1 fruit fly cellular context compared by ENCODE assay signal in the genomic region with DNA sequence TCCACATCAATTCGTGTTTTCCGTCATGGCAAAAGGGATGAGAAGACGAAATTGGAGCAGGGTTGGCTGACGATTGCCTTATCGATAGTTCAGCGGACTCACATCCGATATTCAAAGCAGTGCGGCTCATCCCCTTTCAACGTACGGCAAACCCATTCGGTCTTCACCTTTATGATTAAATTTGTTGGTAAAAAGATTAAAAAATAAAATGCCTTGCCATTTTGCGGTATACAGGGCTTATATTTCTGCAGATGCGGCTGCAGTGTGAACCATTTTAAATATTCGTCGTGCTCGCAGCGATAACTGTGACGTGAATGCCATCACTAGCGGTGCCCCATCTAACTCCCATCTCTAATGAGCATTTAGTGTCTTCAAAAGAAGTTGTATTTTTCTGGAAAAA.
TF ChIP-seq lines count a peak whose summit lies in the region.

Gene Taf7, plus strand, starts transcription at position 23 of the 400 bp plus-strand sequence.
Gene EMC1, minus strand, starts transcription at position 53 of the 400 bp plus-strand sequence.

TF ChIP-seq in whole organism, embryonic, 481 proteins besides CTCF, POLR2A, EP300 and RAD21 (continued from another document and continues in another):
- TF ChIP-seq MBD-R2 (GFP tag; IDR thresholded peaks at IDR 0.05; lab: Robert Waterston, UW) = peak; percentile 75
- TF ChIP-seq eve (GFP tag; optimal IDR thresholded peaks at IDR 0.05; lab: Kevin White, UChicago) = no peak
- no peak for TF ChIP-seq h (optimal IDR thresholded peaks at IDR 0.05; lab: Kevin White, UChicago)
- TF ChIP-seq H2.0 (GFP tag; IDR thresholded peaks at IDR 0.05; lab: Robert Waterston, UW) = no peak
- TF ChIP-seq dan (GFP tag; IDR thresholded peaks at IDR 0.05; lab: Robert Waterston, UW) = no peak
- TF ChIP-seq NFAT (GFP tag; IDR thresholded peaks at IDR 0.05; lab: Robert Waterston, UW) = no peak
- TF ChIP-seq CG3407 (GFP tag; optimal IDR thresholded peaks at IDR 0.05; lab: Kevin White, UChicago) = no peak
- no peak for TF ChIP-seq CG18599 (GFP tag; optimal IDR thresholded peaks at IDR 0.05; lab: Kevin White, UChicago)
- TF ChIP-seq CG6689 (GFP tag; IDR thresholded peaks at IDR 0.05; lab: Robert Waterston, UW) = no peak
- TF ChIP-seq CG11456 (GFP tag; IDR thresholded peaks at IDR 0.05; lab: Robert Waterston, UW) = no peak
- no peak for TF ChIP-seq Poxn (GFP tag; IDR thresholded peaks at IDR 0.05; lab: Robert Waterston, UW)
- peak in 1 of 3 experiments; percentile 65 for TF ChIP-seq lola (GFP tag; optimal IDR thresholded peaks at IDR 0.05; lab: Kevin White, UChicago)
- TF ChIP-seq zfh1 (GFP tag; IDR thresholded peaks at IDR 0.05; lab: Robert Waterston, UW) = no peak
- no peak for TF ChIP-seq CG14014 (GFP tag; IDR thresholded peaks at IDR 0.05; lab: Robert Waterston, UW)
- TF ChIP-seq ind (GFP tag; optimal IDR thresholded peaks at IDR 0.05; lab: Kevin White, UChicago) = peak; percentile 43
- no peak for TF ChIP-seq ham (GFP tag; IDR thresholded peaks at IDR 0.05; lab: Robert Waterston, UW)
- TF ChIP-seq CG8388 (GFP tag; optimal IDR thresholded peaks at IDR 0.05; lab: Kevin White, UChicago) = no peak
- peak; percentile 91 for TF ChIP-seq nerfin-2 (GFP tag; IDR thresholded peaks at IDR 0.05; lab: Robert Waterston, UW; ENCODE audit: partially characterized antibody)
- TF ChIP-seq rib (GFP tag; IDR thresholded peaks at IDR 0.05; lab: Robert Waterston, UW) = no peak
- TF ChIP-seq gsb-n (tag; optimal IDR thresholded peaks at IDR 0.05; lab: Kevin White, UChicago) = no peak
- peak; percentile 19 for TF ChIP-seq CG16863 (GFP tag; optimal IDR thresholded peaks at IDR 0.05; lab: Kevin White, UChicago)
- no peak for TF ChIP-seq dmrt99B (tag; optimal IDR thresholded peaks at IDR 0.05; lab: Kevin White, UChicago)
- TF ChIP-seq Rx (GFP tag; IDR thresholded peaks at IDR 0.05; lab: Robert Waterston, UW) = no peak
- peak in 1 of 2 experiments; percentile 99 for TF ChIP-seq tll (GFP tag; optimal IDR thresholded peaks at IDR 0.05; lab: Kevin White, UChicago)
- no peak for TF ChIP-seq CG31224 (GFP tag; IDR thresholded peaks at IDR 0.05; lab: Robert Waterston, UW)
- TF ChIP-seq Neu2 (GFP tag; optimal IDR thresholded peaks at IDR 0.05; lab: Kevin White, UChicago; ENCODE audit: borderline replicate concordance) = peak; percentile 46
- TF ChIP-seq CG9876 (GFP tag; optimal IDR thresholded peaks at IDR 0.05; lab: Kevin White, UChicago) = peak; percentile 50
- TF ChIP-seq Six4 (GFP tag; optimal IDR thresholded peaks at IDR 0.05; lab: Kevin White, UChicago) = no peak
- TF ChIP-seq CG14441 (GFP tag; IDR thresholded peaks at IDR 0.05; lab: Robert Waterston, UW) = no peak
- peak; percentile 61 for TF ChIP-seq pnt (GFP tag; optimal IDR thresholded peaks at IDR 0.05; lab: Kevin White, UChicago)
- TF ChIP-seq phol (tag; optimal IDR thresholded peaks at IDR 0.05; lab: Kevin White, UChicago) = peak; percentile 84
- TF ChIP-seq CG14965 (GFP tag; optimal IDR thresholded peaks at IDR 0.05; lab: Kevin White, UChicago; ENCODE audit: borderline replicate concordance) = no peak
- TF ChIP-seq CG8478 (optimal IDR thresholded peaks at IDR 0.05; lab: Kevin White, UChicago) = peak; percentile 83
- no peak for TF ChIP-seq Nf-YB (GFP tag; optimal IDR thresholded peaks at IDR 0.05; lab: Kevin White, UChicago)
- TF ChIP-seq CG15073 (GFP tag; optimal IDR thresholded peaks at IDR 0.05; lab: Kevin White, UChicago) = no peak
- no peak for TF ChIP-seq Hr39 (optimal IDR thresholded peaks at IDR 0.05; lab: Kevin White, UChicago)
- TF ChIP-seq CG11504 (tag; optimal IDR thresholded peaks at IDR 0.05; lab: Kevin White, UChicago) = no peak
- no peak for TF ChIP-seq CG17912 (GFP tag; optimal IDR thresholded peaks at IDR 0.05; lab: Kevin White, UChicago)
- no peak for TF ChIP-seq CG10543 (GFP tag; optimal IDR thresholded peaks at IDR 0.05; lab: Kevin White, UChicago)
- TF ChIP-seq run (tag; optimal IDR thresholded peaks at IDR 0.05; lab: Kevin White, UChicago) = no peak
- no peak for TF ChIP-seq z (GFP tag; IDR thresholded peaks at IDR 0.05; lab: Robert Waterston, UW)
- 0 out of 3 replicates have a peak, but pooled peaks have one; percentile 30 for TF ChIP-seq jigr1 (GFP tag; IDR thresholded peaks at IDR 0.05; lab: Robert Waterston, UW)
- TF ChIP-seq fd64A (GFP tag; optimal IDR thresholded peaks at IDR 0.05; lab: Kevin White, UChicago) = no peak
- peak; percentile 46 for TF ChIP-seq YL-1 (GFP tag; optimal IDR thresholded peaks at IDR 0.05; lab: Kevin White, UChicago)
- TF ChIP-seq usp (GFP tag; optimal IDR thresholded peaks at IDR 0.05; lab: Kevin White, UChicago) = no peak
- TF ChIP-seq grn (GFP tag; optimal IDR thresholded peaks at IDR 0.05; lab: Kevin White, UChicago) = no peak
- no peak for TF ChIP-seq ATbp (GFP tag; optimal IDR thresholded peaks at IDR 0.05; lab: Kevin White, UChicago)
- no peak for TF ChIP-seq sc (optimal IDR thresholded peaks at IDR 0.05; lab: Kevin White, UChicago)
- TF ChIP-seq sc (GFP tag; optimal IDR thresholded peaks at IDR 0.05; lab: Kevin White, UChicago) = no peak
- peak; percentile 94 for TF ChIP-seq unc-4 (GFP tag; IDR thresholded peaks at IDR 0.05; lab: Robert Waterston, UW; ENCODE audit: partially characterized antibody)
- TF ChIP-seq NK7.1 (GFP tag; optimal IDR thresholded peaks at IDR 0.05; lab: Kevin White, UChicago) = no peak
- TF ChIP-seq cwo (GFP tag; optimal IDR thresholded peaks at IDR 0.05; lab: Kevin White, UChicago) = no peak
- TF ChIP-seq ttk (GFP tag; IDR thresholded peaks at IDR 0.05; lab: Robert Waterston, UW) = no peak
- peak; percentile 69 for TF ChIP-seq shn (GFP tag; optimal IDR thresholded peaks at IDR 0.05; lab: Kevin White, UChicago)
- peak; percentile 62 for TF ChIP-seq CG9932 (GFP tag; IDR thresholded peaks at IDR 0.05; lab: Robert Waterston, UW)
- TF ChIP-seq CG10959 (GFP tag; IDR thresholded peaks at IDR 0.05; lab: Robert Waterston, UW) = no peak
- TF ChIP-seq CkIIα-i1 (GFP tag; IDR thresholded peaks at IDR 0.05; lab: Robert Waterston, UW) = no peak
- no peak for TF ChIP-seq onecut (GFP tag; IDR thresholded peaks at IDR 0.05; lab: Robert Waterston, UW)
- TF ChIP-seq CG6254 (GFP tag; optimal IDR thresholded peaks at IDR 0.05; lab: Kevin White, UChicago) = no peak
- no peak for TF ChIP-seq CG31388 (GFP tag; optimal IDR thresholded peaks at IDR 0.05; lab: Kevin White, UChicago)
- TF ChIP-seq CG2120 (GFP tag; optimal IDR thresholded peaks at IDR 0.05; lab: Kevin White, UChicago) = peak; percentile 64
- peak; percentile 23 for TF ChIP-seq Mes4 (GFP tag; optimal IDR thresholded peaks at IDR 0.05; lab: Kevin White, UChicago)
- TF ChIP-seq Gsc (GFP tag; IDR thresholded peaks at IDR 0.05; lab: Robert Waterston, UW) = no peak
- no peak for TF ChIP-seq exex (tag; optimal IDR thresholded peaks at IDR 0.05; lab: Kevin White, UChicago)
- peak; percentile 65 for TF ChIP-seq CG31365 (tag; optimal IDR thresholded peaks at IDR 0.05; lab: Kevin White, UChicago)
- TF ChIP-seq CG1832 (GFP tag; optimal IDR thresholded peaks at IDR 0.05; lab: Kevin White, UChicago) = no peak
- TF ChIP-seq CG6854 (GFP tag; optimal IDR thresholded peaks at IDR 0.05; lab: Kevin White, UChicago) = no peak
- no peak for TF ChIP-seq CG7271 (tag; optimal IDR thresholded peaks at IDR 0.05; lab: Kevin White, UChicago)
- peak; percentile 32 for TF ChIP-seq gro (GFP tag; optimal IDR thresholded peaks at IDR 0.05; lab: Kevin White, UChicago)
- TF ChIP-seq mld (GFP tag; IDR thresholded peaks at IDR 0.05; lab: Robert Waterston, UW; ENCODE audit: partially characterized antibody) = peak; percentile 72; the same call in 2 of the 3 replicates
- TF ChIP-seq CG9215 (GFP tag; IDR thresholded peaks at IDR 0.05; lab: Robert Waterston, UW) = no peak
- TF ChIP-seq Fer3 (tag; optimal IDR thresholded peaks at IDR 0.05; lab: Kevin White, UChicago) = no peak
- no peak for TF ChIP-seq Blimp-1 (GFP tag; optimal IDR thresholded peaks at IDR 0.05; lab: Kevin White, UChicago)
- no peak for TF ChIP-seq CG18619 (GFP tag; optimal IDR thresholded peaks at IDR 0.05; lab: Kevin White, UChicago)
- peak; percentile 100 for TF ChIP-seq CG7357 (GFP tag; IDR thresholded peaks at IDR 0.05; lab: Robert Waterston, UW)
- no peak for TF ChIP-seq CG11696 (GFP tag; IDR thresholded peaks at IDR 0.05; lab: Robert Waterston, UW)
- no peak; the same call in 1 of the 2 replicates for TF ChIP-seq CG11085 (GFP tag; IDR thresholded peaks at IDR 0.05; lab: Robert Waterston, UW)
- no peak for TF ChIP-seq CG31441 (GFP tag; IDR thresholded peaks at IDR 0.05; lab: Robert Waterston, UW)
- peak; percentile 12 for TF ChIP-seq CG16815 (GFP tag; optimal IDR thresholded peaks at IDR 0.05; lab: Kevin White, UChicago)
- no peak for TF ChIP-seq Sox100B (GFP tag; optimal IDR thresholded peaks at IDR 0.05; lab: Kevin White, UChicago)
- TF ChIP-seq ems (GFP tag; optimal IDR thresholded peaks at IDR 0.05; lab: Kevin White, UChicago) = peak; percentile 32
- no peak for TF ChIP-seq kah (GFP tag; optimal IDR thresholded peaks at IDR 0.05; lab: Kevin White, UChicago)
- no peak for TF ChIP-seq CG3065 (GFP tag; optimal IDR thresholded peaks at IDR 0.05; lab: Kevin White, UChicago)
- peak; percentile 42 for TF ChIP-seq lmd (GFP tag; IDR thresholded peaks at IDR 0.05; lab: Robert Waterston, UW)
- peak; percentile 64 for TF ChIP-seq Dref (GFP tag; IDR thresholded peaks at IDR 0.05; lab: Robert Waterston, UW)
- no peak for TF ChIP-seq en (GFP tag; optimal IDR thresholded peaks at IDR 0.05; lab: Kevin White, UChicago)
- no peak for TF ChIP-seq CG18262 (tag; optimal IDR thresholded peaks at IDR 0.05; lab: Kevin White, UChicago)
- TF ChIP-seq CG10979 (tag; optimal IDR thresholded peaks at IDR 0.05; lab: Kevin White, UChicago) = peak; percentile 31
- no peak for TF ChIP-seq CG11247 (GFP tag; IDR thresholded peaks at IDR 0.05; lab: Robert Waterston, UW)
- no peak for TF ChIP-seq salm (tag; optimal IDR thresholded peaks at IDR 0.05; lab: Kevin White, UChicago)
- TF ChIP-seq nau (GFP tag; optimal IDR thresholded peaks at IDR 0.05; lab: Kevin White, UChicago) = no peak
- no peak for TF ChIP-seq sug (tag; optimal IDR thresholded peaks at IDR 0.05; lab: Kevin White, UChicago)
- peak; percentile 44 to 64 for TF ChIP-seq dpn (GFP tag; optimal IDR thresholded peaks at IDR 0.05; lab: Kevin White, UChicago)
- no peak for TF ChIP-seq CG17568 (GFP tag; optimal IDR thresholded peaks at IDR 0.05; lab: Kevin White, UChicago)
- no peak for TF ChIP-seq CG2875 (GFP tag; optimal IDR thresholded peaks at IDR 0.05; lab: Kevin White, UChicago)
- peak; percentile 100 for TF ChIP-seq Sry-δ (GFP tag; optimal IDR thresholded peaks at IDR 0.05; lab: Kevin White, UChicago)
- TF ChIP-seq Taf1 (GFP tag; IDR thresholded peaks at IDR 0.05; lab: Robert Waterston, UW) = no peak
- no peak for TF ChIP-seq CG8924 (tag; optimal IDR thresholded peaks at IDR 0.05; lab: Kevin White, UChicago)
- peak; percentile 35 for TF ChIP-seq pb (GFP tag; optimal IDR thresholded peaks at IDR 0.05; lab: Kevin White, UChicago)
- TF ChIP-seq CG33213 (GFP tag; optimal IDR thresholded peaks at IDR 0.05; lab: Kevin White, UChicago) = peak; percentile 63
- TF ChIP-seq chm (GFP tag; IDR thresholded peaks at IDR 0.05; lab: Robert Waterston, UW) = no peak
- TF ChIP-seq CG7928 (GFP tag; optimal IDR thresholded peaks at IDR 0.05; lab: Kevin White, UChicago) = peak; percentile 82
- TF ChIP-seq CG2116 (GFP tag; optimal IDR thresholded peaks at IDR 0.05; lab: Kevin White, UChicago) = peak; percentile 98
- no peak for TF ChIP-seq cad (GFP tag; optimal IDR thresholded peaks at IDR 0.05; lab: Kevin White, UChicago)
- peak; percentile 16 for TF ChIP-seq Dad (GFP tag; optimal IDR thresholded peaks at IDR 0.05; lab: Kevin White, UChicago)
- TF ChIP-seq HmgZ (tag; optimal IDR thresholded peaks at IDR 0.05; lab: Kevin White, UChicago) = peak; percentile 46
- no peak for TF ChIP-seq CG18476 (GFP tag; optimal IDR thresholded peaks at IDR 0.05; lab: Kevin White, UChicago)
- no peak for TF ChIP-seq tio (GFP tag; optimal IDR thresholded peaks at IDR 0.05; lab: Kevin White, UChicago)
- peak; percentile 61 for TF ChIP-seq dm (GFP tag; optimal IDR thresholded peaks at IDR 0.05; lab: Kevin White, UChicago)
- TF ChIP-seq fd3F (GFP tag; optimal IDR thresholded peaks at IDR 0.05; lab: Kevin White, UChicago) = no peak
- TF ChIP-seq Mad (GFP tag; optimal IDR thresholded peaks at IDR 0.05; lab: Kevin White, UChicago) = peak; percentile 57
- no peak for TF ChIP-seq CG10321 (GFP tag; IDR thresholded peaks at IDR 0.05; lab: Robert Waterston, UW)
- peak; percentile 46 for TF ChIP-seq Max (GFP tag; optimal IDR thresholded peaks at IDR 0.05; lab: Kevin White, UChicago)
- TF ChIP-seq ftz-f1 (GFP tag; optimal IDR thresholded peaks at IDR 0.05; lab: Kevin White, UChicago) = peak; percentile 20
- peak; percentile 56 for TF ChIP-seq Myb (GFP tag; optimal IDR thresholded peaks at IDR 0.05; lab: Kevin White, UChicago)
- TF ChIP-seq CG3847 (GFP tag; IDR thresholded peaks at IDR 0.05; lab: Robert Waterston, UW) = peak; percentile 39; the same call in 1 of the 2 replicates
- TF ChIP-seq CG8290 (GFP tag; optimal IDR thresholded peaks at IDR 0.05; lab: Kevin White, UChicago) = peak; percentile 85
- TF ChIP-seq CG8290 (tag; optimal IDR thresholded peaks at IDR 0.05; lab: Kevin White, UChicago) = peak in 1 of 2 experiments; percentile 8
- TF ChIP-seq CG11398 (GFP tag; optimal IDR thresholded peaks at IDR 0.05; lab: Kevin White, UChicago) = no peak
- TF ChIP-seq Oaz (GFP tag; IDR thresholded peaks at IDR 0.05; lab: Robert Waterston, UW) = no peak
- no peak for TF ChIP-seq ro (GFP tag; IDR thresholded peaks at IDR 0.05; lab: Robert Waterston, UW)
- TF ChIP-seq CG30431 (GFP tag; optimal IDR thresholded peaks at IDR 0.05; lab: Kevin White, UChicago) = no peak
- TF ChIP-seq sisA (GFP tag; IDR thresholded peaks at IDR 0.05; lab: Robert Waterston, UW) = 0 out of 2 replicates have a peak, but pooled peaks have one; percentile 20
- TF ChIP-seq jumu (GFP tag; optimal IDR thresholded peaks at IDR 0.05; lab: Kevin White, UChicago) = peak; percentile 64
- peak; percentile 83 for TF ChIP-seq Opbp (GFP tag; IDR thresholded peaks at IDR 0.05; lab: Robert Waterston, UW; ENCODE audit: partially characterized antibody)
- peak; percentile 76 for TF ChIP-seq CG14710 (tag; optimal IDR thresholded peaks at IDR 0.05; lab: Kevin White, UChicago)
- TF ChIP-seq D19A (tag; optimal IDR thresholded peaks at IDR 0.05; lab: Kevin White, UChicago) = no peak
- peak in 1 of 3 experiments; percentile 29 for TF ChIP-seq Stat92E (GFP tag; optimal IDR thresholded peaks at IDR 0.05; lab: Kevin White, UChicago)
- peak; percentile 16 for TF ChIP-seq CG12155 (GFP tag; optimal IDR thresholded peaks at IDR 0.05; lab: Kevin White, UChicago)
- TF ChIP-seq lab (GFP tag; optimal IDR thresholded peaks at IDR 0.05; lab: Kevin White, UChicago) = no peak
- TF ChIP-seq CG12071 (GFP tag; optimal IDR thresholded peaks at IDR 0.05; lab: Kevin White, UChicago) = no peak
